Worm (Caenorhabditis elegans) whole organism, L3 larva: ENCODE data around the gene F20G2.2.

Source experiments
- daf-12 ChIP-seq: fragments of 150-350 bp; optimal IDR thresholded peaks from 2 replicates; lab custom pipeline; 2014; ENCODE audit warnings: missing biosample characterization, missing genetic modification reagents, missing genetic modification characterization
- elt-1 ChIP-seq: fragments of 150-350 bp; optimal IDR thresholded peaks from 2 replicates; lab custom pipeline; 2014; ENCODE audit warnings: missing biosample characterization, missing genetic modification characterization
- hmg-11 ChIP-seq: sonication (generic microtip); optimal IDR thresholded peaks from 2 replicates; lab custom pipeline; 2016; ENCODE audit warnings: missing genetic modification characterization, missing compliant biosample characterization
- lin-39 ChIP-seq: fragments of 150-350 bp; optimal IDR thresholded peaks from 2 replicates; lab custom pipeline; 2018; ENCODE audit warnings: missing biosample characterization, missing genetic modification reagents, missing genetic modification characterization
- nhr-25 ChIP-seq: sonication (generic microtip); optimal IDR thresholded peaks from 2 replicates; lab custom pipeline; 2017; ENCODE audit warnings: missing biosample characterization, missing genetic modification characterization
- nhr-28 ChIP-seq: fragments of 150-350 bp; optimal IDR thresholded peaks from 2 replicates; lab custom pipeline; 2014; ENCODE audit warnings: missing biosample characterization, missing genetic modification characterization
- nhr-76 ChIP-seq: fragments of 150-350 bp; sonication (generic microtip); optimal IDR thresholded peaks from 5 replicates; lab custom pipeline; 2014; ENCODE audit warnings: missing biosample characterization, missing genetic modification characterization
- nhr-77 ChIP-seq: fragments of 150-350 bp; optimal IDR thresholded peaks from 2 replicates; lab custom pipeline; 2014; ENCODE audit warnings: missing biosample characterization, missing genetic modification characterization
- pha-4 ChIP-seq: fragments of 150-350 bp; optimal IDR thresholded peaks from 2 replicates; lab custom pipeline; 2014; ENCODE audit warnings: missing biosample characterization, missing genetic modification reagents, missing genetic modification characterization
- unc-39 ChIP-seq: sonication (generic microtip); optimal IDR thresholded peaks from 4 replicates; lab custom pipeline; 2017; ENCODE audit warnings: missing biosample characterization, missing genetic modification characterization
- zag-1 ChIP-seq: fragments of 150-350 bp; optimal IDR thresholded peaks from 2 replicates; lab custom pipeline; 2014; ENCODE audit warnings: missing biosample characterization, missing genetic modification characterization
- ztf-11 ChIP-seq: fragments of 150-350 bp; optimal IDR thresholded peaks from 2 replicates; lab custom pipeline; 2014; ENCODE audit warnings: missing biosample characterization, missing genetic modification characterization
- ztf-4 ChIP-seq: fragments of 150-350 bp; optimal IDR thresholded peaks from 2 replicates; lab custom pipeline; 2014; ENCODE audit warnings: missing biosample characterization, missing genetic modification characterization

ce11 chrV:13724781-13725180 lies 31.4 kb downstream of the F20G2.2 start, which contains the start of gene F35E12.2:
- no peak for TF ChIP-seq nhr-77 (tag; lab: Kevin White, UChicago)
- no peak for TF ChIP-seq hmg-11 (tag; lab: Kevin White, UChicago)
- TF ChIP-seq nhr-28 = no peak
- TF ChIP-seq elt-1 (tag; lab: Kevin White, UChicago) = no peak
- no peak for TF ChIP-seq pha-4 (tag; lab: Kevin White, UChicago)
- TF ChIP-seq ztf-11 (tag; lab: Kevin White, UChicago) = no peak
- TF ChIP-seq lin-39 (tag; lab: Kevin White, UChicago) = no peak
- TF ChIP-seq ztf-4 (tag; lab: Kevin White, UChicago) = no peak
- no peak for TF ChIP-seq unc-39 (tag; lab: Kevin White, UChicago)
- TF ChIP-seq daf-12 (tag; lab: Kevin White, UChicago) = no peak
- TF ChIP-seq zag-1 (tag; lab: Kevin White, UChicago) = no peak
- TF ChIP-seq nhr-76 = no peak
- no peak for TF ChIP-seq nhr-25 (tag; lab: Kevin White, UChicago)
